Worm (Caenorhabditis elegans): Measurements from ENCODE around the gene hst-1.

DNA sequence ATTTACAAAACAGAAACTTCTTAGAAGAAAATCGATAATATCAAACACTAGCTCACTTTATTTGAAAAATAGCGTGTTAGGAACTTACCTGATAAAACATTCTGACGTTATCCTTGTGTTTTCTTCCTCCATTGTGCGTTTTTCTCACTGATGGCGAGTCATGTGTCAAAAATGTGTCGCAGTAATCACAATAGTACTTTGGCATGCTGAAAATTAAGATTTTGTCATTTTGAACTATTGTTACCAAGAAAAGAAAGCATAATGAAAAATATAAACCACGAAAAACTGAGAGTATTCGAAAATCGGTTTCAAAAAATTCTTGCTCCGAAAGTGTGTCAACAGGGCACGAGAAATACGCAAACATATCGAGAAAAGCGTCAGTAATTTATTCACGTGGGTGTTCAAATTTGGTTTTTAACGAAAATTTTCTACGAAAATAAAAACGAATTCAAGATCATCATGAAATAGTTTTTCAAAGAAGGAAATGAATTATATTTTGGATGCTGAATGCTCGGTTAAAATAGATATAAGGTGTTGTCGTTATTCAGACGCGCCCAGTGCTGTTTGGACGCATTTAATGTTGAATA lies 3.6 kb downstream of the hst-1 start, which contains the start of gene snrp-3:
- no peak for TF ChIP-seq tab-1 (GFP tag; IDR thresholded peaks at IDR 0.05)
- no peak for TF ChIP-seq ztf-29 (GFP tag; IDR thresholded peaks at IDR 0.05)
- no peak for TF ChIP-seq med-1 (GFP tag; optimal IDR thresholded peaks at IDR 0.05; ENCODE audit: insufficient read depth)
- no peak for TF ChIP-seq ztf-23 (GFP tag; IDR thresholded peaks at IDR 0.05)
- peak; percentile 70; the same call in 1 of the 2 replicates for TF ChIP-seq T22C8.4 (GFP tag; IDR thresholded peaks at IDR 0.05)
- no peak for TF ChIP-seq flt-1 (GFP tag; IDR thresholded peaks at IDR 0.05)

Measured in whole organism, midembryonic.